Fruit fly (Drosophila melanogaster): ENCODE data around the gene Edg84A.

Edg84A gene

DNA sequence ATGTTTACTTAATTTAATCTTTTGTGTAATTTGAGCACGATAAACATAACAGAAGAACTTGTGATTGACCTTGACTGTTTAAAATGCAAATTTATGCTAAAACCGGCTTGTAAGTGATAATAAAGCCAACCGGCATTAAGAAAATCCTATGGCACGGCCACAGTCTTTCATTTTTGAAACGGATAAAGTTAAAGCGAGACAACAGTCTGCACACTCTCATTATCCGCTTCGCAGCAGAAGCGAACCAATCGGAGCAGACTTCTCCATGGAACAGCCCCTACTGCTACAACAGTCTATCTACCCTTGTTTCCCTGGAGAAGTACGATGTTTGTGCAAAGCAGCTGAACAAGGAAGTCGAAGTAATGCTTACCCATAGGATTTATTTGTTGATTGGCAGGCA is 1.1 kb upstream of the Edg84A start:
- no peak for TF ChIP-seq noc (tag; optimal IDR thresholded peaks at IDR 0.05)

DNA sequence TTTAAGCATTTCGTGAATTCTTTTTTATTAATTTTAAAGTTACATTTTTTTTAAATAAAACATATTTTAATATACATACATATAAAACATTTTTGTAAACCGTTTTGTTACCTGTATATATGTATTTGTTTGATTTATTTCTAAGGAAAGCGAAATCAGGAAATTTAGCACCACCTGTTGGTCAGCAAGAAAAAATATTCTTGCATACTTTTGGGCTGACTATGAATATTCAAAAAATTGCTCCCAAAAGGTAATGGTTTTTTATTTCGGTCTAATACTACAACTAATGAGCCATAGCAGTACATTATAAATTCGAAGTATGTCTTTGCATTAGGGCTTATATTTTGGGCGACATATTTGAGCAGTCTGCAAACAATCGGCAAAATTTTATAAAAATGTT is 574 bp upstream of the Edg84A start:
- TF ChIP-seq noc (tag; optimal IDR thresholded peaks at IDR 0.05), result no peak

- no peak for TF ChIP-seq noc (tag; optimal IDR thresholded peaks at IDR 0.05)
These were observed 2.2 kb downstream of the Edg84A start, which contains the start of gene Ccp84Ag for dm6 chr3R:6686428-6686827. TSS of gene Ccp84Ag (plus strand) at chr3R:6686728.

DNA sequence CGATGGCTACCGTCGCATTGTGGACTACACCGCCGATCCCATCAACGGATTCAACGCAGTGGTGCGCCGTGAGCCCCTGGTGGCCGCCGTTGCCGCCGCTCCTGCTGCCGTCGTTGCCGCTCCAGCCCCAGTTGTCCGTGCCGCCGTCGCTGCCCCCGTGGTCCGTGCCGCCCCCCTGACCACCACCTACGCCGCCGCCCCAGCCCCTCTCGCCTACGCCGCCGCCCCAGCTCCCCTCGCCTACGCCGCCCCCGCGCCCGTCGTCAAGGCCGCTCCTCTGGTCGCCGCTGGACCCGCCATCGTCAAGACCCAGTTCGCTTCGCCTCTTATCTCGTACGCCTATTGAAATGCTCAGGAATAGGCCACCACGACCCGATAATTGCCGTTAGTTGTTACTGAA is 3.0 kb downstream of the Edg84A start:
- no peak for TF ChIP-seq noc (tag; optimal IDR thresholded peaks at IDR 0.05)

DNA sequence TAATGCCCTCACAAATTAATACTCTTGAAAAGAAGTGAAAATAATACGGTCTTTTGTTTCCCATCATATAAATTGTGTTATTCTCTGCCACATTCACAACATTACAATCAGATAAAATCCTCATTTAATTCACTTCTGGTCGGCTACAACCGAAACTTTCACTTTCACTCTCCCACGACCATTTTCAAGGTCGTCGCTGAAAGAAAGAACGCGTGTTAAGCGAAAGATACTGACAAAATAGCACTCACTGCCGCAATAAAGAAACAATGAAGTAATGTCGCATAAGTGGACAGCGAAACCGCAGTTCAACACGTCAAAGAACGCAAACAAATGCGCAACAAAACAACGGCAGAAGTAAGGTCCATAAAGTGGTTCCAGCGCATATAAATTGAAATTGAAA is 3.9 kb downstream of the Edg84A start:
- no peak for TF ChIP-seq noc (tag; optimal IDR thresholded peaks at IDR 0.05)

dm6 chr3R:6690139-6690538 is 5.9 kb downstream of the Edg84A start, which contains the start of gene Ccp84Af:
TSS of gene Ccp84Af (minus strand) at chr3R:6690239.
- TF ChIP-seq noc (tag; optimal IDR thresholded peaks at IDR 0.05), result no peak

DNA sequence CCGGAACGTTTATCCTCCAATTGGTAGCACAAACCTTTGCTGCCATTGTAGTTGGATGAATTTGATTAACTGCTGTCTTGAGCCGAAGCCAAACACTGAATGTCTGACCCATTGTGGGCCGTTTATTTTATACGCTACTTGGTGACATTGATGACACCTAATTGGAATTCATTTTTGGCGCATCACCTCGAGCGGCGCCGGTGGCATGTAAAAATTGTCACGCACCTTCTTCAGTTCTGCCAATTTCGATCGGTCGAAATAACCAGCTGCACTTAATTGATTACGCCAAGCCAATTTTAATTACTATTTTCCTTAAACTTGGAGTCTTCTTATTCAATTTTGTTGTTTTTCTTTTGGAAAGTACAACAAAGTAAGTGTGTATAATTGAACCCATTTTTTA is 7.4 kb downstream of the Edg84A start, which contains the start of gene Ccp84Ae:
Gene Ccp84Ae, minus strand, starts transcription at position 101 of the 400 bp plus-strand sequence.
- no peak for TF ChIP-seq noc (tag; optimal IDR thresholded peaks at IDR 0.05)

dm6 chr3R:6692432-6692831 is 8.2 kb downstream of the Edg84A start, which contains the start of gene Ccp84Ad:
TSS of gene Ccp84Ad (plus strand) at chr3R:6692732.
- no peak for TF ChIP-seq noc (tag; optimal IDR thresholded peaks at IDR 0.05)

dm6 chr3R:6696221-6696749 is 12.0 kb downstream of the Edg84A start, which contains the start of gene Ccp84Ac:
TSS of gene Ccp84Ac (minus strand) at chr3R:6696271.
- TF ChIP-seq noc (tag; optimal IDR thresholded peaks at IDR 0.05), result no peak

DNA sequence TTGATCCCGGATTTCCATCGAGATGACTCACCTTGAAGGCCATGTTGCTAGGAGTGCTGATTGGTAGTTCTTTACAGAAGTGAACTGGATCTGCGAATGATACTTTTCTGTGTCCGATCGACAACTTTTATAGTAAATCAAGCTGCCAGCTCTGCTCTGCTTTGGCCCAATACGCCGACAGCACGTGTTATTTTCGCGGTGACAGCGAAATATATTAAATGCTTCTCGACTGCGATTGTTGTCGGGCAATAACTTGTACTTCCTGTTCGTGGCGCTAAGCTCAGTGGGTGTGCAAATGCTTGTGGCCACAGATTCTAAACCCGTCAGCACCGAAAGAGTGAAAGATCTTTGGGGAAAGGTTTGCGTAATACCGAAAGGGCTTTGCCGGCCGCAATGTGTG is 18.5 kb downstream of the Edg84A start, which contains the start of gene Ccp84Ab:
Gene Ccp84Ab, minus strand, starts transcription at position 101 of the 400 bp plus-strand sequence.
- no peak for TF ChIP-seq noc (tag; optimal IDR thresholded peaks at IDR 0.05)

DNA sequence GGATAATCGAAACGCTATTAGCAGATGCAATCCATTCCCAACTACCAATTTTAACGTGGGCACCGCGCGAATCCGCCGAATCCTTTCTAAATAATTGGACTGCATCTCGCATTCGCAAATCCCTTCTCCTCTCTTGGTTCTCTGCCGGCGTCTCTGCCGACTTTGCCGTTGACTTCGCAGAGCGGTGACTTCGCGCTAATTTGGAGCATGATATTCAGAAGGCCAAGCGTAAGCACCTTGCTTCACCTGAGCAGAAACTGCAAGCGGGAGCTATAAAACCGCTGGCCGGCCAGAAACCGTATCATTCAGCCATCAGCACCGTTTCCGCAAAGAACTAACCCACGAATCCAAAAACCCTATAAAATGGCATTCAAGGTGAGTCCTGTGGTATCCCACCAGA is 19.5 kb downstream of the Edg84A start, which contains the start of gene Ccp84Aa:
Gene Ccp84Aa, plus strand, starts transcription at position 301 of the 400 bp plus-strand sequence.
- no peak for TF ChIP-seq noc (tag; optimal IDR thresholded peaks at IDR 0.05)

- TF ChIP-seq noc (tag; optimal IDR thresholded peaks at IDR 0.05), result no peak
These were observed 22.1 kb downstream of the Edg84A start for dm6 chr3R:6706327-6706726.

DNA sequence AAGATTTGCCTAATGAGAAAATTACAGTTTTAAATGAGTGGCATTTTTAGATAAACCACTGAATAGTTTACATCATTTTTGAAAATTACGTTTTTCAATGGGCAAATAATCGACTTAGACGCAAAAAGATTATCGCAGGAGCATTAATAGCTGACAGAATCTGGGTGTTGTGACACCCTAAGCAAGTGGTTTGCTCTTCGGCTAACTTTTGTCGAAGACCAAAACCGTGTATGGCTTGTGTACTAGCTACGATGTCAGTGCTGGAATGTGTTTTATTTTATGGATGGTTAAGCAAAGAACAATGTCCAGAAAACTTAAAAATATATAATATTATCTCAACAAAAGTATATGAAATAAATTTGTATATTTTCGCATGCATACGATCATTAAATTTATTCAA is 24.6 kb downstream of the Edg84A start:
- TF ChIP-seq noc (tag; optimal IDR thresholded peaks at IDR 0.05), result no peak

- TF ChIP-seq noc (tag; optimal IDR thresholded peaks at IDR 0.05), result no peak
These were observed 39.4 kb downstream of the Edg84A start for dm6 chr3R:6723537-6724171.

dm6 chr3R:6726119-6726518 is 41.9 kb downstream of the Edg84A start:
- no peak for TF ChIP-seq noc (tag; optimal IDR thresholded peaks at IDR 0.05)
